Worm (Caenorhabditis elegans): ENCODE results near the gene F17E9.5.

F17E9.5 gene

ce11 chrIV:8345518-8345917, at the start of gene F17E9.5:
Gene F17E9.5 (plus strand): TSS chrIV:8345818.
- TF ChIP-seq tab-1 (GFP tag; IDR thresholded peaks at IDR 0.05) (no peak), ref-1 (GFP tag; conservative IDR thresholded peaks at IDR 0.05) (no peak), T22C8.4 (GFP tag; IDR thresholded peaks at IDR 0.05) (no peak), klf-2 (GFP tag; conservative IDR thresholded peaks at IDR 0.05) (no peak), cog-1 (tag; optimal IDR thresholded peaks at IDR 0.05) (no peak), med-1 (GFP tag; optimal IDR thresholded peaks at IDR 0.05; ENCODE audit: insufficient read depth) (no peak), flt-1 (GFP tag; IDR thresholded peaks at IDR 0.05) (no peak), ztf-23 (GFP tag; IDR thresholded peaks at IDR 0.05) (no peak), ztf-29 (GFP tag; IDR thresholded peaks at IDR 0.05) (no peak)

ce11 chrIV:8297192-8297591, 48.4 kb upstream of the F17E9.5 start, which contains the start of gene nprl-3:
Gene nprl-3 (plus strand): TSS chrIV:8297492.
- TF ChIP-seq ztf-23 (GFP tag; IDR thresholded peaks at IDR 0.05): no peak
- no peak for TF ChIP-seq ztf-29 (GFP tag; IDR thresholded peaks at IDR 0.05)
- no peak for TF ChIP-seq cog-1 (tag; optimal IDR thresholded peaks at IDR 0.05)
- TF ChIP-seq med-1 (GFP tag; optimal IDR thresholded peaks at IDR 0.05; ENCODE audit: insufficient read depth): no peak
- no peak for TF ChIP-seq T22C8.4 (GFP tag; IDR thresholded peaks at IDR 0.05)
- TF ChIP-seq tab-1 (GFP tag; IDR thresholded peaks at IDR 0.05): no peak
- no peak for TF ChIP-seq flt-1 (GFP tag; IDR thresholded peaks at IDR 0.05)
- no peak for TF ChIP-seq klf-2 (GFP tag; conservative IDR thresholded peaks at IDR 0.05)
- TF ChIP-seq ref-1 (GFP tag; conservative IDR thresholded peaks at IDR 0.05): no peak

- TF ChIP-seq ref-1 (GFP tag; conservative IDR thresholded peaks at IDR 0.05) (no peak), flt-1 (GFP tag; IDR thresholded peaks at IDR 0.05) (no peak), cog-1 (tag; optimal IDR thresholded peaks at IDR 0.05) (no peak), klf-2 (GFP tag; conservative IDR thresholded peaks at IDR 0.05) (no peak), ztf-29 (GFP tag; IDR thresholded peaks at IDR 0.05) (no peak), med-1 (GFP tag; optimal IDR thresholded peaks at IDR 0.05; ENCODE audit: insufficient read depth) (no peak), T22C8.4 (GFP tag; IDR thresholded peaks at IDR 0.05) (no peak), ztf-23 (GFP tag; IDR thresholded peaks at IDR 0.05) (no peak), tab-1 (GFP tag; IDR thresholded peaks at IDR 0.05) (no peak)
Observed at ce11 chrIV:8299636-8300035, 46.0 kb upstream of the F17E9.5 start, which contains the start of gene F35H10.6. Gene F35H10.6 (plus strand): TSS chrIV:8299936.

- no peak for TF ChIP-seq tab-1 (GFP tag; IDR thresholded peaks at IDR 0.05)
- TF ChIP-seq cog-1 (tag; optimal IDR thresholded peaks at IDR 0.05): no peak
- TF ChIP-seq med-1 (GFP tag; optimal IDR thresholded peaks at IDR 0.05; ENCODE audit: insufficient read depth): no peak
- TF ChIP-seq klf-2 (GFP tag; conservative IDR thresholded peaks at IDR 0.05): no peak
- TF ChIP-seq T22C8.4 (GFP tag; IDR thresholded peaks at IDR 0.05): no peak
- TF ChIP-seq ref-1 (GFP tag; conservative IDR thresholded peaks at IDR 0.05): no peak
- no peak for TF ChIP-seq flt-1 (GFP tag; IDR thresholded peaks at IDR 0.05)
- no peak for TF ChIP-seq ztf-29 (GFP tag; IDR thresholded peaks at IDR 0.05)
- TF ChIP-seq ztf-23 (GFP tag; IDR thresholded peaks at IDR 0.05): no peak
Observed at ce11 chrIV:8300468-8300867, 45.1 kb upstream of the F17E9.5 start, which contains the start of gene F35H10.5. Gene F35H10.5 (plus strand): TSS chrIV:8300768.

- TF ChIP-seq tab-1 (GFP tag; IDR thresholded peaks at IDR 0.05): no peak
- TF ChIP-seq ztf-29 (GFP tag; IDR thresholded peaks at IDR 0.05): no peak
- no peak for TF ChIP-seq cog-1 (tag; optimal IDR thresholded peaks at IDR 0.05)
- TF ChIP-seq T22C8.4 (GFP tag; IDR thresholded peaks at IDR 0.05): no peak
- no peak for TF ChIP-seq flt-1 (GFP tag; IDR thresholded peaks at IDR 0.05)
Observed at ce11 chrIV:8301925-8302324, 43.7 kb upstream of the F17E9.5 start.

- no peak for TF ChIP-seq klf-2 (GFP tag; conservative IDR thresholded peaks at IDR 0.05)
- no peak for TF ChIP-seq flt-1 (GFP tag; IDR thresholded peaks at IDR 0.05)
- TF ChIP-seq med-1 (GFP tag; optimal IDR thresholded peaks at IDR 0.05; ENCODE audit: insufficient read depth): no peak
- TF ChIP-seq T22C8.4 (GFP tag; IDR thresholded peaks at IDR 0.05): no peak
- TF ChIP-seq cog-1 (tag; optimal IDR thresholded peaks at IDR 0.05): no peak
- no peak for TF ChIP-seq ref-1 (GFP tag; conservative IDR thresholded peaks at IDR 0.05)
- TF ChIP-seq tab-1 (GFP tag; IDR thresholded peaks at IDR 0.05): no peak
- TF ChIP-seq ztf-23 (GFP tag; IDR thresholded peaks at IDR 0.05): no peak
- TF ChIP-seq ztf-29 (GFP tag; IDR thresholded peaks at IDR 0.05): no peak
Observed at ce11 chrIV:8302648-8303161, 42.9 kb upstream of the F17E9.5 start.

- TF ChIP-seq tab-1 (GFP tag; IDR thresholded peaks at IDR 0.05) (no peak), cog-1 (tag; optimal IDR thresholded peaks at IDR 0.05) (no peak)
Observed at ce11 chrIV:8303668-8304067, 42.0 kb upstream of the F17E9.5 start, which contains the start of gene vha-5. Gene vha-5 (plus strand): TSS chrIV:8303968.

- TF ChIP-seq cog-1 (tag; optimal IDR thresholded peaks at IDR 0.05) (no peak), ztf-29 (GFP tag; IDR thresholded peaks at IDR 0.05) (no peak), tab-1 (GFP tag; IDR thresholded peaks at IDR 0.05) (no peak), flt-1 (GFP tag; IDR thresholded peaks at IDR 0.05) (no peak), med-1 (GFP tag; optimal IDR thresholded peaks at IDR 0.05; ENCODE audit: insufficient read depth) (no peak), ref-1 (GFP tag; conservative IDR thresholded peaks at IDR 0.05) (no peak), ztf-23 (GFP tag; IDR thresholded peaks at IDR 0.05) (no peak), T22C8.4 (GFP tag; IDR thresholded peaks at IDR 0.05) (no peak), klf-2 (GFP tag; conservative IDR thresholded peaks at IDR 0.05) (no peak)
Observed at ce11 chrIV:8307408-8307807, 38.2 kb upstream of the F17E9.5 start.

- TF ChIP-seq T22C8.4 (GFP tag; IDR thresholded peaks at IDR 0.05) (no peak), klf-2 (GFP tag; conservative IDR thresholded peaks at IDR 0.05) (no peak), tab-1 (GFP tag; IDR thresholded peaks at IDR 0.05) (no peak), cog-1 (tag; optimal IDR thresholded peaks at IDR 0.05) (no peak), ztf-23 (GFP tag; IDR thresholded peaks at IDR 0.05) (no peak), ztf-29 (GFP tag; IDR thresholded peaks at IDR 0.05) (no peak), med-1 (GFP tag; optimal IDR thresholded peaks at IDR 0.05; ENCODE audit: insufficient read depth) (no peak), flt-1 (GFP tag; IDR thresholded peaks at IDR 0.05) (no peak), ref-1 (GFP tag; conservative IDR thresholded peaks at IDR 0.05) (no peak)
Observed at ce11 chrIV:8312105-8312504, 33.5 kb upstream of the F17E9.5 start.

ce11 chrIV:8312846-8313245, 32.8 kb upstream of the F17E9.5 start, which contains the start of gene F35H10.10:
Gene F35H10.10 (minus strand): TSS chrIV:8312946.
- TF ChIP-seq med-1 (GFP tag; optimal IDR thresholded peaks at IDR 0.05; ENCODE audit: insufficient read depth) (no peak), ztf-29 (GFP tag; IDR thresholded peaks at IDR 0.05) (no peak), flt-1 (GFP tag; IDR thresholded peaks at IDR 0.05) (no peak), T22C8.4 (GFP tag; IDR thresholded peaks at IDR 0.05) (no peak), tab-1 (GFP tag; IDR thresholded peaks at IDR 0.05) (no peak), ztf-23 (GFP tag; IDR thresholded peaks at IDR 0.05) (no peak), cog-1 (tag; optimal IDR thresholded peaks at IDR 0.05) (no peak), klf-2 (GFP tag; conservative IDR thresholded peaks at IDR 0.05) (no peak), ref-1 (GFP tag; conservative IDR thresholded peaks at IDR 0.05) (no peak)

All from whole organism, midembryonic.